Fruit fly (Drosophila melanogaster) whole organism, embryonic: ENCODE data around the gene Secp43.
A peak's percentile ranks its signal among the peaks of the same experiment; 100 is the strongest.

ENCODE experiments used
- ATbp ChIP-seq: fragments of 200-800 bp; sonication (Bioruptor generic); optimal IDR thresholded peaks from 2 replicates; lab custom pipeline; 2017; ENCODE audit warnings: missing biosample characterization, mild to moderate bottlenecking, missing genetic modification characterization, missing genetic modification reagents
- B-H1 ChIP-seq: fragments of 200-800 bp; sonication (Bioruptor generic); IDR thresholded peaks from 3 replicates; pipeline ENCODE4 v1.3.6; 2022; ENCODE audit warnings: missing biosample characterization, missing genetic modification characterization
- BtbVII ChIP-seq: fragments of 200-800 bp; sonication (Bioruptor generic); optimal IDR thresholded peaks from 3 replicates; lab custom pipeline; 2017; ENCODE audit warnings: missing biosample characterization, mild to moderate bottlenecking, missing genetic modification characterization
- CG10274 ChIP-seq: fragments of 200-800 bp; sonication (Bioruptor generic); optimal IDR thresholded peaks from 3 replicates; lab custom pipeline; 2017; ENCODE audit warnings: missing biosample characterization, mild to moderate bottlenecking, missing genetic modification characterization
- CG10366 ChIP-seq: fragments of 200-800 bp; sonication (Bioruptor generic); IDR thresholded peaks from 2 replicates; pipeline ENCODE4 v1.3.6; 2022; ENCODE audit warnings: missing biosample characterization, missing genetic modification characterization
- CG11504 ChIP-seq: fragments of 200-800 bp; sonication (Bioruptor generic); optimal IDR thresholded peaks from 3 replicates; lab custom pipeline; 2019; ENCODE audit warnings: missing biosample characterization, mild to moderate bottlenecking, missing genetic modification characterization, moderate library complexity
- CG12071 ChIP-seq: fragments of 200-800 bp; sonication (Bioruptor generic); optimal IDR thresholded peaks from 3 replicates; lab custom pipeline; 2018; ENCODE audit warnings: missing biosample characterization, mild to moderate bottlenecking, missing genetic modification characterization
- CG12219 ChIP-seq: fragments of 200-800 bp; sonication (Bioruptor generic); optimal IDR thresholded peaks from 3 replicates; lab custom pipeline; 2018; ENCODE audit warnings: missing biosample characterization, mild to moderate bottlenecking, missing genetic modification characterization
- CG12391 ChIP-seq: fragments of 200-800 bp; sonication (Bioruptor generic); optimal IDR thresholded peaks from 3 replicates; lab custom pipeline; 2018; ENCODE audit warnings: missing biosample characterization, mild to moderate bottlenecking, missing genetic modification characterization, moderate library complexity
- CG12659 ChIP-seq: fragments of 200-800 bp; sonication (Bioruptor generic); optimal IDR thresholded peaks from 3 replicates; lab custom pipeline; 2017; ENCODE audit warnings: mild to moderate bottlenecking, missing biosample characterization, missing genetic modification reagents, missing genetic modification characterization
- CG12942 ChIP-seq: fragments of 200-800 bp; sonication (Bioruptor generic); optimal IDR thresholded peaks from 3 replicates; lab custom pipeline; 2016; ENCODE audit warnings: missing biosample characterization, missing genetic modification characterization
- CG14441 ChIP-seq: fragments of 200-800 bp; sonication (Bioruptor generic); IDR thresholded peaks from 2 replicates; pipeline ENCODE4 v1.3.6; 2022; ENCODE audit warnings: missing biosample characterization, missing genetic modification characterization
- CG1529 ChIP-seq: fragments of 200-800 bp; sonication (Bioruptor generic); optimal IDR thresholded peaks from 3 replicates; lab custom pipeline; 2018; ENCODE audit warnings: missing biosample characterization, missing genetic modification characterization
- CG1603 ChIP-seq: fragments of 200-800 bp; sonication (Bioruptor generic); optimal IDR thresholded peaks from 2 replicates; lab custom pipeline; 2019; ENCODE audit warnings: missing biosample characterization, mild to moderate bottlenecking, missing genetic modification characterization, moderate library complexity
- CG18011 ChIP-seq: fragments of 200-800 bp; sonication (Bioruptor generic); optimal IDR thresholded peaks from 2 replicates; lab custom pipeline; 2017; ENCODE audit warnings: missing biosample characterization, missing genetic modification characterization, mild to moderate bottlenecking, moderate library complexity, missing genotype
- CG18476 ChIP-seq: fragments of 200-800 bp; sonication (Bioruptor generic); optimal IDR thresholded peaks from 2 replicates; lab custom pipeline; 2016; ENCODE audit warnings: missing biosample characterization, mild to moderate bottlenecking, missing genetic modification characterization
- CG30403 ChIP-seq: fragments of 200-800 bp; sonication (Bioruptor generic); optimal IDR thresholded peaks from 3 replicates; lab custom pipeline; 2016; ENCODE audit warnings: missing biosample characterization, missing genetic modification characterization
- CG33557 ChIP-seq: fragments of 200-800 bp; sonication (Bioruptor generic); optimal IDR thresholded peaks from 2 replicates; lab custom pipeline; 2019; ENCODE audit warnings: missing biosample characterization, mild to moderate bottlenecking, missing genetic modification characterization, moderate library complexity
- CG3847 ChIP-seq: fragments of 200-800 bp; sonication (Bioruptor generic); IDR thresholded peaks from 2 replicates; pipeline ENCODE4 v1.3.6; 2022; ENCODE audit warnings: missing biosample characterization, missing genetic modification characterization
- CG6791 ChIP-seq: fragments of 200-800 bp; sonication (Bioruptor generic); IDR thresholded peaks from 3 replicates; pipeline ENCODE4 v1.3.6; 2022; ENCODE audit warnings: missing biosample characterization, missing genetic modification characterization; ENCODE audit not compliant: partially characterized antibody
- CG9215 ChIP-seq: fragments of 200-800 bp; sonication (Bioruptor generic); IDR thresholded peaks from 2 replicates; pipeline ENCODE4 v1.3.6; 2022; ENCODE audit warnings: missing biosample characterization, missing genetic modification characterization
- CG9727 ChIP-seq: fragments of 200-800 bp; sonication (Bioruptor generic); optimal IDR thresholded peaks from 3 replicates; lab custom pipeline; 2017; ENCODE audit warnings: missing biosample characterization, mild to moderate bottlenecking, missing genetic modification characterization
- CG9817 ChIP-seq: fragments of 200-800 bp; sonication (Bioruptor generic); optimal IDR thresholded peaks from 2 replicates; lab custom pipeline; 2018; ENCODE audit warnings: missing biosample characterization, mild to moderate bottlenecking, missing genetic modification characterization, moderate library complexity
- Dbx ChIP-seq: fragments of 200-800 bp; sonication (Bioruptor generic); IDR thresholded peaks from 3 replicates; pipeline ENCODE4 v1.3.6; 2022; ENCODE audit warnings: missing biosample characterization, missing genetic modification characterization
- Doc3 ChIP-seq: fragments of 200-800 bp; sonication (Bioruptor generic); IDR thresholded peaks from 3 replicates; pipeline ENCODE4 v1.3.6; 2022; ENCODE audit warnings: missing biosample characterization, missing genetic modification characterization; ENCODE audit not compliant: partially characterized antibody
- E2f1 ChIP-seq: fragments of 200-800 bp; sonication (Bioruptor generic); IDR thresholded peaks from 2 replicates; pipeline ENCODE4 v1.3.6; 2022; ENCODE audit warnings: missing biosample characterization, missing genetic modification characterization
- Myb ChIP-seq: fragments of 200-800 bp; sonication (Bioruptor generic); optimal IDR thresholded peaks from 2 replicates; lab custom pipeline; 2016; ENCODE audit warnings: missing biosample characterization, missing genetic modification characterization
- Nf-YC ChIP-seq: fragments of 200-800 bp; optimal IDR thresholded peaks from 3 replicates; lab custom pipeline; 2019; ENCODE audit warnings: missing biosample characterization, mild to moderate bottlenecking, missing genetic modification characterization, moderate library complexity
- NfI ChIP-seq: fragments of 200-800 bp; sonication (Bioruptor generic); optimal IDR thresholded peaks from 3 replicates; lab custom pipeline; 2018; ENCODE audit warnings: missing biosample characterization, mild to moderate bottlenecking, missing genetic modification characterization, moderate library complexity
- Opbp ChIP-seq: fragments of 200-800 bp; sonication (Bioruptor generic); IDR thresholded peaks from 3 replicates; pipeline ENCODE4 v1.3.6; 2022; ENCODE audit warnings: missing biosample characterization, missing genetic modification characterization; ENCODE audit not compliant: partially characterized antibody
- PHDP ChIP-seq: fragments of 200-800 bp; sonication (Bioruptor generic); optimal IDR thresholded peaks from 3 replicates; lab custom pipeline; 2018; ENCODE audit warnings: missing biosample characterization, mild to moderate bottlenecking, missing genetic modification characterization, moderate library complexity
- Ptx1 ChIP-seq: fragments of 200-800 bp; sonication (Bioruptor generic); IDR thresholded peaks from 2 replicates; pipeline ENCODE4 v1.3.6; 2022; ENCODE audit warnings: missing biosample characterization, missing genetic modification characterization
- Rfx ChIP-seq: fragments of 200-800 bp; sonication (Bioruptor generic); IDR thresholded peaks from 2 replicates; pipeline ENCODE4 v1.3.6; 2022; ENCODE audit warnings: missing biosample characterization, missing genetic modification characterization
- dpn ChIP-seq, 2 experiments: fragments of 200-800 bp; sonication (Bioruptor generic); optimal IDR thresholded peaks; 3 replicates each; lab custom pipeline; 2016; ENCODE audit warnings: missing biosample characterization in 2 of 2, missing genetic modification characterization in 2 of 2
- ewg ChIP-seq: fragments of 200-800 bp; sonication (Bioruptor generic); optimal IDR thresholded peaks from 3 replicates; lab custom pipeline; 2017; ENCODE audit warnings: mild to moderate bottlenecking, missing biosample characterization, missing genetic modification reagents, missing genetic modification characterization
- gro ChIP-seq: fragments of 200-800 bp; sonication (Bioruptor generic); optimal IDR thresholded peaks from 2 replicates; lab custom pipeline; 2016; ENCODE audit warnings: missing biosample characterization, missing genetic modification characterization
- insv ChIP-seq, 2 experiments: fragments of 200-800 bp; sonication (Bioruptor generic); optimal IDR thresholded peaks; 3 replicates each; lab custom pipeline; 2016 to 2018; ENCODE audit warnings: missing biosample characterization in 2 of 2, missing genetic modification characterization in 2 of 2
- jing ChIP-seq: fragments of 200-800 bp; sonication (Bioruptor generic); optimal IDR thresholded peaks from 2 replicates; lab custom pipeline; 2018; ENCODE audit warnings: missing biosample characterization, mild to moderate bottlenecking, missing genetic modification characterization
- klu ChIP-seq: fragments of 200-800 bp; sonication (Bioruptor generic); IDR thresholded peaks from 2 replicates; pipeline ENCODE4 v1.3.6; 2022; ENCODE audit warnings: missing biosample characterization, missing genetic modification characterization
- nmo ChIP-seq: fragments of 200-800 bp; sonication (Bioruptor generic); optimal IDR thresholded peaks from 2 replicates; lab custom pipeline; 2018; ENCODE audit warnings: missing biosample characterization, mild to moderate bottlenecking, missing genetic modification characterization, moderate library complexity
- ro ChIP-seq: fragments of 200-800 bp; sonication (Bioruptor generic); IDR thresholded peaks from 2 replicates; pipeline ENCODE4 v1.3.6; 2022; ENCODE audit warnings: missing biosample characterization, missing genetic modification characterization
- row ChIP-seq: fragments of 200-800 bp; sonication (Bioruptor generic); IDR thresholded peaks from 3 replicates; pipeline ENCODE4 v1.3.6; 2022; ENCODE audit warnings: missing biosample characterization, missing genetic modification characterization
- sens-2 ChIP-seq: fragments of 200-800 bp; sonication (Bioruptor generic); IDR thresholded peaks from 2 replicates; pipeline ENCODE4 v1.3.6; 2022; ENCODE audit warnings: missing biosample characterization, missing genetic modification characterization
- sob ChIP-seq: fragments of 200-800 bp; sonication (Bioruptor generic); IDR thresholded peaks from 2 replicates; pipeline ENCODE4 v1.3.6; 2022; ENCODE audit warnings: missing biosample characterization, missing genetic modification characterization
- sug ChIP-seq: fragments of 200-800 bp; optimal IDR thresholded peaks from 2 replicates; lab custom pipeline; 2019; ENCODE audit warnings: missing biosample characterization, mild to moderate bottlenecking, missing genetic modification characterization, moderate library complexity
- toy ChIP-seq: fragments of 200-800 bp; sonication (Bioruptor generic); IDR thresholded peaks from 2 replicates; pipeline ENCODE4 v1.3.6; 2022; ENCODE audit warnings: missing biosample characterization, missing genetic modification characterization
- tup ChIP-seq: fragments of 200-800 bp; sonication (Bioruptor generic); optimal IDR thresholded peaks from 2 replicates; lab custom pipeline; 2016; ENCODE audit warnings: missing biosample characterization, mild to moderate bottlenecking, missing genetic modification characterization, moderate library complexity
- vnd ChIP-seq: fragments of 200-800 bp; sonication (Bioruptor generic); IDR thresholded peaks from 3 replicates; pipeline ENCODE4 v1.3.6; 2022; ENCODE audit warnings: missing biosample characterization, missing genetic modification characterization; ENCODE audit not compliant: partially characterized antibody

Secp43 gene

dm6 chr2L:4440881-4441737 lies 13.1 kb downstream of the Secp43 start, which contains the start of gene CG15431 (continued):
- TF ChIP-seq nmo (peak; percentile 31), sob (GFP tag; lab: Robert Waterston, UW) (peak; percentile 71), CG18476 (GFP tag; lab: Kevin White, UChicago) (peak; percentile 45), CG12942 (GFP tag; lab: Kevin White, UChicago) (peak; percentile 33), Doc3 (GFP tag; lab: Robert Waterston, UW) (no peak), CG9727 (GFP tag; lab: Kevin White, UChicago) (peak; percentile 44), CG18011 (GFP tag; lab: Kevin White, UChicago) (peak; percentile 25), Myb (GFP tag; lab: Kevin White, UChicago) (no peak), BtbVII (GFP tag; lab: Kevin White, UChicago) (peak; percentile 43), CG9215 (GFP tag; lab: Robert Waterston, UW) (peak; percentile 56), E2f1 (GFP tag; lab: Robert Waterston, UW) (peak; percentile 60), B-H1 (GFP tag; lab: Robert Waterston, UW) (0 out of 3 replicates have a peak, but pooled peaks have one; percentile 37), Ptx1 (GFP tag; lab: Robert Waterston, UW) (peak; percentile 75), klu (GFP tag; lab: Robert Waterston, UW) (peak; percentile 57), Opbp (GFP tag; lab: Robert Waterston, UW) (no peak), CG3847 (GFP tag; lab: Robert Waterston, UW) (peak; percentile 39), ewg (GFP tag; lab: Kevin White, UChicago) (peak; percentile 65), jing (GFP tag; lab: Kevin White, UChicago) (peak; percentile 11), dpn (GFP tag; optimal IDR thresholded peaks at IDR 0.05; lab: Kevin White, UChicago) (peak; percentile 47), CG30403 (GFP tag; lab: Kevin White, UChicago) (peak; percentile 55), CG12071 (GFP tag; lab: Kevin White, UChicago) (peak; percentile 43), Rfx (peak; percentile 73), CG10366 (GFP tag; lab: Robert Waterston, UW) (peak; percentile 62), CG12659 (GFP tag; lab: Kevin White, UChicago) (peak; percentile 39), CG6791 (no peak), ro (GFP tag; lab: Robert Waterston, UW) (no peak), insv (GFP tag; optimal IDR thresholded peaks at IDR 0.05; lab: Kevin White, UChicago) (no peak), CG14441 (GFP tag; lab: Robert Waterston, UW) (peak; percentile 60), CG33557 (GFP tag; lab: Kevin White, UChicago) (no peak), vnd (no peak), row (GFP tag; lab: Robert Waterston, UW) (peak; percentile 71), CG12219 (GFP tag; lab: Kevin White, UChicago) (no peak), CG10274 (GFP tag; lab: Kevin White, UChicago) (peak; percentile 21), NfI (peak; percentile 67), sug (tag; lab: Kevin White, UChicago) (peak; percentile 37), sens-2 (GFP tag; lab: Robert Waterston, UW) (no peak), gro (GFP tag; lab: Kevin White, UChicago) (peak; percentile 42), CG1529 (GFP tag; lab: Kevin White, UChicago) (no peak), toy (GFP tag; lab: Robert Waterston, UW) (no peak), Dbx (GFP tag; lab: Robert Waterston, UW) (peak; percentile 77; the same call in 2 of the 3 replicates), CG9817 (tag; lab: Kevin White, UChicago) (peak; percentile 29), CG12391 (tag; lab: Kevin White, UChicago) (peak; percentile 61), Nf-YC (tag; lab: Kevin White, UChicago) (peak; percentile 1), PHDP (tag; lab: Kevin White, UChicago) (peak; percentile 64), CG1603 (tag; lab: Kevin White, UChicago) (peak; percentile 27), CG11504 (tag; lab: Kevin White, UChicago) (no peak), ATbp (GFP tag; lab: Kevin White, UChicago) (peak; percentile 67), tup (GFP tag; lab: Kevin White, UChicago) (peak; percentile 25)
